Worm (Caenorhabditis elegans) whole organism, early embryonic: Measurements from ENCODE around the gene gly-5.

Experiments
- F13C5.2 ChIP-seq: sonication (generic microtip); optimal IDR thresholded peaks from 2 replicates; lab custom pipeline; 2017; ENCODE audit warnings: mild to moderate bottlenecking, missing genetic modification characterization, inconsistent platforms, missing compliant biosample characterization
- ama-1 ChIP-seq: fragments of 150-350 bp; optimal IDR thresholded peaks from 2 replicates; lab custom pipeline; 2014
- flt-1 ChIP-seq: fragments of 200-800 bp; sonication (Bioruptor generic); IDR thresholded peaks from 2 replicates; pipeline ENCODE4 v1.3.6; 2022; ENCODE audit warnings: missing genetic modification characterization, missing compliant biosample characterization
- hmg-4 ChIP-seq: fragments of 200-800 bp; sonication (Bioruptor generic); optimal IDR thresholded peaks from 2 replicates; lab custom pipeline; 2018; ENCODE audit warnings: mild to moderate bottlenecking, missing genetic modification characterization, missing compliant biosample characterization

DNA sequence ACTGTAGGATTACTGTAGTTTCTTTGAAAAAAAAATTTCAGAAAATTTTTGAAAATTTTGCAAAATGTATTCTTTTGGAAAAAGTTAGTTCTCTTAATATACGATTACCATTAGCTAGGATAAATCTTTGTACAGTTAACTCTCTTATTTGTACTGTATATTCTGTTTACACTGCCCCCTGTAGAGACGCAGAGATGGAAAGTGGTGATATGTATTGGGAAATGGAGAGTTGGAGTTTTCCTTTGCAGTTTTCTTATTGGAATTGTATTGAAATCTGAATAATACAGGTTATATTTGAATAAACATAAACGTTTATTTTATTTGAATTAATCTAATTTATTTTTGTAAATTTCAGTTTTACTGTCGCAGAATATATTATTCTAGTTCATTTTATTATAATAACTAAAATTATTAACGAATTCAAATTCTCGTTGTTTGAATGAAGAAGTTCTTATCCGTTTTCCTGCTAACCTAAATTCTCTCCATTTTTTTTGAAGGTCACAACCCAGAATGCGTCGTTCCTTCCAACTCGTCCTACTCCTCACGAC is 67.1 kb downstream of the gly-5 start, which contains the start of gene F56A8.9:
- TF ChIP-seq F13C5.2 (tag; lab: Kevin White, UChicago), result no peak
- no peak for TF ChIP-seq flt-1
- no peak for TF ChIP-seq ama-1 (lab: Kevin White, UChicago)
- no peak for TF ChIP-seq hmg-4 (GFP tag; lab: Kevin White, UChicago)
